Fruit fly (Drosophila melanogaster) whole organism, adult: ENCODE results near the gene Cipc.

Experiments used
- CG12768 ChIP-seq: fragments of 200-800 bp; sonication (Bioruptor generic); optimal IDR thresholded peaks from 2 replicates; lab custom pipeline; 2017; ENCODE audit warnings: missing biosample characterization, missing genetic modification characterization, mild to moderate bottlenecking, moderate library complexity, missing genetic modification reagents
- CG14711 ChIP-seq: fragments of 200-800 bp; sonication (Bioruptor generic); optimal IDR thresholded peaks from 2 replicates; lab custom pipeline; 2018; ENCODE audit warnings: missing biosample characterization, mild to moderate bottlenecking, missing genetic modification characterization, moderate library complexity
- CG33017 ChIP-seq: fragments of 200-800 bp; sonication (Bioruptor generic); optimal IDR thresholded peaks from 2 replicates; lab custom pipeline; 2018; ENCODE audit warnings: missing biosample characterization, mild to moderate bottlenecking, missing genetic modification characterization, moderate library complexity
- CG5204 ChIP-seq: fragments of 200-800 bp; sonication (Bioruptor generic); optimal IDR thresholded peaks from 2 replicates; lab custom pipeline; 2016; ENCODE audit warnings: missing biosample characterization, missing genetic modification characterization
- CG7101 ChIP-seq: fragments of 200-800 bp; sonication (Bioruptor generic); optimal IDR thresholded peaks from 2 replicates; lab custom pipeline; 2018; ENCODE audit warnings: missing biosample characterization, mild to moderate bottlenecking, missing genetic modification characterization, moderate library complexity
- Clk ChIP-seq: fragments of 200-800 bp; sonication (Bioruptor generic); optimal IDR thresholded peaks from 2 replicates; lab custom pipeline; 2017; ENCODE audit warnings: missing biosample characterization, missing genetic modification characterization
- Crg-1 ChIP-seq: fragments of 200-800 bp; sonication (Bioruptor generic); optimal IDR thresholded peaks from 2 replicates; lab custom pipeline; 2016; ENCODE audit warnings: missing biosample characterization, missing genetic modification characterization
- Hr96 ChIP-seq: fragments of 200-800 bp; sonication (Bioruptor generic); optimal IDR thresholded peaks from 2 replicates; lab custom pipeline; 2016; ENCODE audit warnings: missing biosample characterization, missing genetic modification characterization
- Mnt ChIP-seq: fragments of 200-800 bp; sonication (Bioruptor generic); optimal IDR thresholded peaks from 2 replicates; lab custom pipeline; 2016; ENCODE audit warnings: missing biosample characterization, mild to moderate bottlenecking, missing genetic modification characterization
- cnc ChIP-seq, 2 experiments: fragments of >200 bp; optimal IDR thresholded peaks; 2 replicates each; lab custom pipeline; 2017
- kay ChIP-seq: fragments of 200-800 bp; sonication (Bioruptor generic); peaks from one replicate; lab custom pipeline; 2016; ENCODE audit warnings: missing biosample characterization, missing genetic modification characterization, borderline replicate concordance
- pad ChIP-seq: fragments of 200-800 bp; sonication (Bioruptor generic); optimal IDR thresholded peaks from 3 replicates; lab custom pipeline; 2017; ENCODE audit warnings: missing biosample characterization, missing genetic modification characterization, mild to moderate bottlenecking, moderate library complexity, missing genetic modification reagents
- tj ChIP-seq: fragments of 200-800 bp; sonication (Bioruptor generic); optimal IDR thresholded peaks from 3 replicates; lab custom pipeline; 2017; ENCODE audit warnings: missing biosample characterization, mild to moderate bottlenecking, missing genetic modification characterization, moderate library complexity
- toe ChIP-seq: fragments of 200-800 bp; sonication (Bioruptor generic); optimal IDR thresholded peaks from 2 replicates; lab custom pipeline; 2016; ENCODE audit warnings: missing biosample characterization, missing genetic modification characterization

The Cipc gene

DNA sequence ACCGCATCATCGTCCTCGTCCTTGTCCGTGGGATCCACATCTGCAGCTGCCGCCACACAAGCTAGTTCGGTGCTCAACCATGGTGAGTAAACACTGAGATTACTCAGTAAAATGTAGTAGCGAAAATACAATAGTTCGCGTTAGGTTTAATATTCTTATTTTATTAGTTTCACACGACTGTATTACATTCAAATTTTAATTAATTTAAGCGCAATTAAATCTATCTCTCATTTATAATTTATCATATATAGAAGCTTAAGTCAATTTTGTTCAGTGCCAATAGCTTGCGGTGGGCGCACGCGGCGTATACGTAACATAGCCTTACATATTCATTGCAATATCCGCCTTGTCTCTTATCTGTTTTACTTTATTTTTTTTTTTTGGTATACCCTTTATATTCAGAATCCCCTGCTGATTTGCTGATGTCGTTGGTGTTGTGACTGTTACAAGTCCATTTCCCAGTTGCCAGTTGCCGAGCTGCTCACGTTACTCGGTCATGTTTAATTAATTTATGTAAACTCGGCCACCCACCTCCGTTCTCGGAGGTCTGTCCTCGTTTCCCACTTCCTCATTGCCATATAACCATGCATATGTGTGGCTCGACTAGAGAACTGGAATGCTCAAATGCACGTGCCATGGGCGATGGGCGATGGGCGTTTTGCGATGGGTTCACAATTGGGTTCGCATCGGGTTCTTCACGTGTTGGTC is 18.1 kb downstream of the Cipc start:
- no peak for TF ChIP-seq CG14711 (tag; lab: Kevin White, UChicago)
- peak; percentile 16 for TF ChIP-seq CG5204 (GFP tag; lab: Kevin White, UChicago)

DNA sequence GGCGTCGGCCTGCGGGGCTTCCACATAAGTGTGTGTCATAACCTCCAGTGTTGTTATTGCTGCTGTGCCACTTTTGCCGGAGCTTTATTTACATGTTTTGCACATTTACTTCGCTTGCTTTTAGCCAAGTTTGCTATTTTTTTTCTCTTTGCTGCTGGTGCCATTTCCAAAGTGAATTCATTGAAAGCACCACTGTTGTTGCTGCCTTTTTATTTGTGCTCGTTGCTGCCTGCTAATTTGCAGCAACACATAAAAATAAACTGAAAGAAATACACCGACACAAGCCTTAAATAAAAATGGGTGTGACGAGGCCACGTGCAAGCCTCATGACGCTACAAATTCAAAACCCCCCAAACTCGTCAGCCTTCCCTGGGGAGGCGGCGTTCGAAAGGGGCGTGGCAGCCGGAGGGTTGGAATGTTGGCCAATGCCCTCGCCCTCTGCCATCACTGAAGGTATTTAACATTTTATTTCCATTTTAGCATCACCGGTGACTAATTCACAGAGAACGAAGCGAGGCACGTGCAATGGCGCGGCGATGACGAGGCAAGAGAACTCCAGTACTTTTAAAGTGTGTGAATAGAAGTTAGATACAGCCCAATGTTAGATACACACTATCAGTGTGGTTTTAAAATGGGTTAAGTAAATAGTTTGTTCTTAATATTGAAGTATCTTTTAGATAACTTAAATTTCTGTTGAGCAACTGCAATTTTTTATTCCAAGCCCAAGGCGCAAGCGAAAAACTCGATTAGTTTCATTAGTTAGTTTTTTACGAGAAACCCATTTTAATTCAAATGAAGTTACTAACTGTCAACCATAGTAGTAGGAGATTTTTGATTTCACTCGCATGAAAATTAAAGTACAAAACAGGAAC is 19.4 kb downstream of the Cipc start, which contains the start of gene CG14556:
TSS of gene CG14556 (plus strand) at position 822 of the 872 bp plus-strand sequence.
- TF ChIP-seq Hr96 (GFP tag; lab: Kevin White, UChicago) (no peak), tj (GFP tag; lab: Kevin White, UChicago) (peak; percentile 95), kay (GFP tag; lab: Kevin White, UChicago) (peak; percentile 70)

DNA sequence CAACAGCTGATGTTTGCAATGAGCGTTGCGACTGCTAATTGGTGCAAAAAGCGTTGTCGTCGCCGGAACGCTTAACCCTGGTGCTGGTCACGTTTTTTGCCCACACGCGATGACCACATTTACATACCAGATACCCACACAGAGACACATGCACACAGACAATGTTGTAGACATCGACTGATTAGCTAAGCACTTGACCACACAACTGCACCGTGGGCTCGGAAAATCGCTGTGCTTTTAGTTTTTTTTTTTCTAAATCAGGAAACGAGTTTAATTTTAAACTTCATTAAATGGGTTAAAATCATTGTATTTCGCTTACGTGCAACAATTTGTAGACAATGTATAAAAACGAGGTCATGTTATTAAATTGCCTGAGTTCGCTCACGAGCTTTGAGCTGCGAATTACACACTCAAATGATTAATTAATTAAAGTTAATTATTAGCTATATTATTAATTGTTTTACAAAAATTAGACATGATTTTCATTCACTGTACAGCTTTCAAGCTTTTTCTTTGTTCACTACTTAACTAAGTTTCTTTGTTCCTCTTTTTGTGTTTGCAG is 21.9 kb downstream of the Cipc start:
- TF ChIP-seq tj (GFP tag; lab: Kevin White, UChicago) = peak; percentile 92
- peak; percentile 42 for TF ChIP-seq kay (GFP tag; lab: Kevin White, UChicago)
- TF ChIP-seq CG12768 (GFP tag; lab: Kevin White, UChicago) = no peak
- no peak for TF ChIP-seq Clk (GFP tag; lab: Kevin White, UChicago)
- peak; percentile 8 for TF ChIP-seq Mnt (GFP tag; lab: Kevin White, UChicago)
- TF ChIP-seq CG14711 (tag; lab: Kevin White, UChicago) = peak; percentile 5

DNA sequence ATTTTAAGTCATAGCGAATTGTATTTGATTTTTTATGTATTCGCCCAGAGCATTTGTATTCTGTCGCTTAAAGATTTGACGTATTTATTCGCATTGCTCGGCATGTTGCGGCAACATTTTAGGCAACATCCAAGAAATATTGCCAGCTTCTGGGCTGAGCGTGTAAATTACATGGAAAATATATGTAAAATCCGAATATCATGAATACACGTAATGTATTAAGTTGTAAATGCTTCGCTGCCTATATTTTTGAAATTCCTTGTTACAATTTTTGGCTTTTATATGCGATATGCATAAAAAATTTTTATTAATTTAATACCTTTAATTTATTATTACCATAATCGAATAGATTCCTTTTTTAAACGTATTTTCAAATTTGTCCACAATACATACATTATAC is 23.0 kb downstream of the Cipc start:
- TF ChIP-seq Mnt (GFP tag; lab: Kevin White, UChicago) = no peak
- TF ChIP-seq Hr96 (GFP tag; lab: Kevin White, UChicago) = no peak
- TF ChIP-seq cnc (optimal IDR thresholded peaks at IDR 0.05; lab: Kevin White, UChicago) = no peak
- no peak for TF ChIP-seq CG14711 (tag; lab: Kevin White, UChicago)
- no peak for TF ChIP-seq kay (GFP tag; lab: Kevin White, UChicago)

DNA sequence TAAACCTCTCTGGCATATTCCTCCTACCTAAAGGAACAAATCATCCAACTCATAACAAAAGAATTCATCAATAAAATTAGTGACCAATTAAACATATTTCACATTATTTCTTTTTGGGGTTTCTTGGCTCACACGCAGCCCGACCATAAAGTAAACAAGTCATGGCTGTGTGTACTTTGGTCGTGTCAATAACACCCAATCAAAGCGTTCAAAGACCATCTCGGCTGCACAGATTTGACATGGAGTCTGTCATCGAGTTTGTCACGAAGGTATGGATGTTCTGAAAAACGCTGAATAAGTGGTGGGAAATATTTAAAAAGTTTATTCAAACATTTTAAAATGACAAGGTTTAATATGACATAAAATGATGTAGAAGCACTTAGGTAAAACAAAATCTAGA is 23.9 kb downstream of the Cipc start:
- no peak for TF ChIP-seq Hr96 (GFP tag; lab: Kevin White, UChicago)
- no peak for TF ChIP-seq Crg-1 (GFP tag; lab: Kevin White, UChicago)
- TF ChIP-seq kay (GFP tag; lab: Kevin White, UChicago) = peak; percentile 59
- no peak for TF ChIP-seq CG33017
- TF ChIP-seq CG7101 (tag; lab: Kevin White, UChicago) = no peak
- TF ChIP-seq toe = no peak

DNA sequence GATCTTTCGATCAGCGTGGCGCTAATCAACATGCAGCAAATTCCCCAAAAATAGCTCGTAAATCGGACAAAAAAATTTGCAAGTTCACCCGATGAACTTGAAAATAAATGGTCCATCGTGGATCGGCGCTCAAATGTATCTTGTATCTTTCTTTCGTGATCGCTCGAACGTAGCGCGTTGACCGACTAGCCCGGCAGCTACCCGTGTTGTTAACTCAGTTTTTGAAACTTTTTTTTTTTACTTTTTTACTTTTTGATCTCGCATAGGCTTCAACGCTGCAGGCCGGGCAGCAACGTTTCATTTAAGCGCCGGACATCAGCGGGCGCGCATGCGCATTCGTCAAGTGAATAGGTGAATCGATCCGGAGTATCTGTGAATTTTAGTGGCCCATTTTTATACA is 26.2 kb downstream of the Cipc start, which contains the start of gene CG6142:
TSS of gene CG6142 (plus strand) at position 301 of the 400 bp plus-strand sequence.
- no peak for TF ChIP-seq CG7101 (tag; lab: Kevin White, UChicago)

DNA sequence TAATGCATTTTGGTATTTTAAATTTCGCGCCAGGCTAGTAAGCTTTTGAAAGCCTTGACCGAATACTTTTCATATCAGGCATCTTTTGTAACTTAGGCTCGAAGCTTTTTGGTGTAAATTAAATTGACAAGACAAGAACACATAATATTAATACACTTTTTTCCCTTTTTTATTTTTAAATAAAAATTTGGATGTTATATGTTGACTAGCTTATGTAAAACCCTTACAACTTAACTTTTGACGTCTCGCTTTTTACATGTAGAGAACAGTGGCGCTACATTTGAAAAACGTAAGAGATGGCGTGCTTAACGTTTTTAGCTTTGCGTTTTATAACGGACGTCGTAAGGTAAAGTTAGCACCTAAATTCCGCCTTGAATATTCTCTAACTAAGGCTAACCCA is 30.5 kb downstream of the Cipc start:
- TF ChIP-seq kay (GFP tag; lab: Kevin White, UChicago) = peak; percentile 68
- peak; percentile 1 for TF ChIP-seq pad (GFP tag; lab: Kevin White, UChicago)
- TF ChIP-seq Mnt (GFP tag; lab: Kevin White, UChicago) = no peak

DNA sequence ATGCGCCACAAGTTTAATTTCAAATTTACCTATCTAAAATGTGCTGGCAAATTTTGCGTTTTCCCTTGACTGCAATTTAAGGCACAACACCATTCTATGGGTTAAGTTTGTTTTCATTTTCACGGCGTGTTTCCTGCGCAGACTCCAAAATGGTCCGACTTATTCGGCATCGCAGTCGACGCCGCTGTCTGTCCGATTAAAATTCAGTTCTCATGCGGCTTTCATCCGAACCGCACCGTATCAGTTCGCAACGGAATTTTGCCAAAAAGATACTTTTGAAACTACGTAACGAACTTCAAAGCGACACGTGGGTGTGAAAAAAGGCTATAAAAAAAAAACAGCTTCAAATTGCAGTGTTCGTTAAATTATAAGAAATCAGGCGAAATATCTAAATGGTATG is 64.0 kb downstream of the Cipc start, which contains the start of gene CG31323:
TSS of gene CG31323 (plus strand) at position 204 of the 400 bp plus-strand sequence.
- TF ChIP-seq CG7101 (tag; lab: Kevin White, UChicago) (no peak), Crg-1 (GFP tag; lab: Kevin White, UChicago) (no peak), CG14711 (tag; lab: Kevin White, UChicago) (no peak)

DNA sequence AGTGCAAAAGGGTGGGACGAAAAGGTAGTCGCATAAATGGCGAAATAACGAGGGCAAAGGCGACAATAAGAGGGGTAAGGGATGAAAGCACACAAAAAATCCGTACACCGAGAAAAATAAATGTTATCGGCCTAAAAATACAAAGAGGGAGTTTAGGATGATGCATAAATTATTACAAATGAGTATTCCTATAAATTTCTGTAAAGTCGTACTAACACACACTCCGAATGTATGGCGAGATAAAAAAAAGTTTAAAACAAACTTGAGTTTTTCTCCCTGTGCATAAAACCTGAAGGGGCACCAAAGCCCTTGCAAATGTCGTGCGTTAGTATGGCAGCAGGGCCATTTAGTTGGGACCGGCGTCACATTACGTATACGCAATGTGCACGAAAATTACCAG is 65.4 kb downstream of the Cipc start:
- TF ChIP-seq Hr96 (GFP tag; lab: Kevin White, UChicago) (peak; percentile 19), Clk (GFP tag; lab: Kevin White, UChicago) (peak; percentile 0), CG7101 (tag; lab: Kevin White, UChicago) (no peak)
